Fruit fly (Drosophila melanogaster): ENCODE data around the gene eIF4H1.

- TF ChIP-seq CG10543 (GFP tag; optimal IDR thresholded peaks at IDR 0.05) (no peak), psq (GFP tag; optimal IDR thresholded peaks at IDR 0.05) (no peak), CG6175 (GFP tag; IDR thresholded peaks at IDR 0.05) (no peak), CG7963 (GFP tag; IDR thresholded peaks at IDR 0.05; ENCODE audit: partially characterized antibody) (no peak), CG1603 (tag; optimal IDR thresholded peaks at IDR 0.05) (no peak), Pdp1 (GFP tag; optimal IDR thresholded peaks at IDR 0.05) (no peak), CG3407 (GFP tag; optimal IDR thresholded peaks at IDR 0.05) (no peak), CG4328 (GFP tag; optimal IDR thresholded peaks at IDR 0.05) (no peak), CG11093 (GFP tag; IDR thresholded peaks at IDR 0.05) (no peak), ap (GFP tag; IDR thresholded peaks at IDR 0.05) (no peak), zen2 (GFP tag; IDR thresholded peaks at IDR 0.05; ENCODE audit: partially characterized antibody) (no peak), CG17802 (tag; optimal IDR thresholded peaks at IDR 0.05) (no peak)
These were observed 43.3 kb upstream of the eIF4H1 start, which contains the start of gene CG4301 for dm6 chrX:16405209-16405608.
